Worm (Caenorhabditis elegans) whole organism, young adult: ENCODE data around the gene E02H9.13.

Experiments used
- B0019.2 ChIP-seq: fragments of 200-800 bp; sonication (Bioruptor generic); conservative IDR thresholded peaks from 2 replicates; pipeline ENCODE4 v1.3.6; 2022; ENCODE audit warnings: missing genetic modification reagents, missing genetic modification characterization, missing compliant biosample characterization
- C06A6.2 ChIP-seq: fragments of 200-800 bp; sonication (Bioruptor generic); conservative IDR thresholded peaks from 2 replicates; pipeline ENCODE4 v1.3.6; 2022; ENCODE audit warnings: missing genetic modification characterization, missing compliant biosample characterization
- D2030.7 ChIP-seq: fragments of 200-800 bp; sonication (Bioruptor generic); IDR thresholded peaks from 2 replicates; pipeline ENCODE4 v1.3.6; 2022; ENCODE audit warnings: missing genetic modification reagents, missing genetic modification characterization, missing compliant biosample characterization
- F33H1.4 ChIP-seq: fragments of 200-800 bp; sonication (Bioruptor generic); IDR thresholded peaks from 2 replicates; pipeline ENCODE4 v1.3.6; 2022; ENCODE audit warnings: missing genetic modification reagents, missing genetic modification characterization, missing compliant biosample characterization
- Y56A3A.18 ChIP-seq: fragments of 200-800 bp; sonication (Bioruptor generic); IDR thresholded peaks from 2 replicates; pipeline ENCODE4 v1.3.6; 2022; ENCODE audit warnings: missing genetic modification reagents, missing genetic modification characterization, missing compliant biosample characterization
- ceh-100 ChIP-seq: fragments of 200-800 bp; sonication (Bioruptor generic); IDR thresholded peaks from 2 replicates; pipeline ENCODE4 v1.3.6; 2022; ENCODE audit warnings: missing genetic modification reagents, missing genetic modification characterization, missing compliant biosample characterization
- ceh-27 ChIP-seq: fragments of 200-800 bp; sonication (Bioruptor generic); optimal IDR thresholded peaks from 2 replicates; lab custom pipeline; 2018; ENCODE audit warnings: mild to moderate bottlenecking, missing genetic modification characterization, moderate library complexity, missing compliant biosample characterization
- dpff-1 ChIP-seq: sonication (generic microtip); optimal IDR thresholded peaks from 2 replicates; lab custom pipeline; 2017; ENCODE audit warnings: mild to moderate bottlenecking, missing genetic modification characterization, missing compliant biosample characterization
- dpl-1 ChIP-seq: fragments of 150-350 bp; optimal IDR thresholded peaks from 2 replicates; lab custom pipeline; 2014; ENCODE audit warnings: missing biosample characterization, missing genetic modification reagents, missing genetic modification characterization
- efl-1 ChIP-seq: fragments of 150-350 bp; optimal IDR thresholded peaks from 2 replicates; lab custom pipeline; 2014; ENCODE audit warnings: missing biosample characterization, missing genetic modification reagents, missing genetic modification characterization
- egrh-3 ChIP-seq: fragments of 200-800 bp; sonication (Bioruptor generic); IDR thresholded peaks from 2 replicates; pipeline ENCODE4 v1.3.6; 2022; ENCODE audit warnings: missing genetic modification reagents, missing genetic modification characterization, missing compliant biosample characterization
- gei-17 ChIP-seq: fragments of 200-800 bp; sonication (Bioruptor generic); optimal IDR thresholded peaks from 2 replicates; lab custom pipeline; 2018; ENCODE audit warnings: mild to moderate bottlenecking, missing genetic modification characterization, missing compliant biosample characterization
- him-1 ChIP-seq: sonication (generic microtip); optimal IDR thresholded peaks from 2 replicates; lab custom pipeline; 2016; ENCODE audit warnings: missing genotype, missing genetic modification reagents, missing genetic modification characterization, missing compliant biosample characterization
- hrde-1 ChIP-seq: sonication (generic microtip); optimal IDR thresholded peaks from 2 replicates; lab custom pipeline; 2016; ENCODE audit warnings: missing genetic modification characterization, mild to moderate bottlenecking, missing compliant biosample characterization, moderate library complexity, missing genotype, missing genetic modification reagents, borderline replicate concordance
- hsf-1 ChIP-seq: fragments of 200-800 bp; sonication (Bioruptor generic); IDR thresholded peaks from 2 replicates; pipeline ENCODE4 v1.3.6; 2022; ENCODE audit warnings: missing genetic modification reagents, missing genetic modification characterization, missing compliant biosample characterization
- lag-1 ChIP-seq: fragments of 200-800 bp; sonication (Bioruptor generic); IDR thresholded peaks from 2 replicates; pipeline ENCODE4 v1.3.6; 2022; ENCODE audit warnings: missing genetic modification reagents, missing genetic modification characterization, missing compliant biosample characterization
- lin-40 ChIP-seq: sonication (generic microtip); optimal IDR thresholded peaks from 2 replicates; lab custom pipeline; 2016; ENCODE audit warnings: missing genetic modification characterization, mild to moderate bottlenecking, missing compliant biosample characterization, missing genotype, missing genetic modification reagents
- lsl-1 ChIP-seq: fragments of 200-800 bp; sonication (Bioruptor generic); optimal IDR thresholded peaks from 2 replicates; lab custom pipeline; 2018; ENCODE audit warnings: mild to moderate bottlenecking, missing genetic modification characterization, moderate library complexity, missing compliant biosample characterization
- madf-10 ChIP-seq: sonication (generic microtip); optimal IDR thresholded peaks from 2 replicates; lab custom pipeline; 2016; ENCODE audit warnings: mild to moderate bottlenecking, missing genetic modification characterization, missing compliant biosample characterization
- madf-3 ChIP-seq: fragments of 200-800 bp; sonication (Bioruptor generic); IDR thresholded peaks from 2 replicates; pipeline ENCODE4 v1.3.6; 2022; ENCODE audit warnings: missing genetic modification reagents, missing genetic modification characterization, missing compliant biosample characterization
- madf-6 ChIP-seq: fragments of 200-800 bp; sonication (Bioruptor generic); IDR thresholded peaks from 2 replicates; pipeline ENCODE4 v1.3.6; 2022; ENCODE audit warnings: missing genetic modification reagents, missing genetic modification characterization, missing compliant biosample characterization
- madf-8 ChIP-seq: fragments of 200-800 bp; sonication (Bioruptor generic); conservative IDR thresholded peaks from 2 replicates; pipeline ENCODE4 v1.3.6; 2022; ENCODE audit warnings: missing genetic modification reagents, missing genetic modification characterization, missing compliant biosample characterization
- nhr-80 ChIP-seq: sonication (generic microtip); optimal IDR thresholded peaks from 2 replicates; lab custom pipeline; 2016; ENCODE audit warnings: missing genetic modification characterization, missing compliant biosample characterization
- snpc-1.3 ChIP-seq: sonication (generic microtip); optimal IDR thresholded peaks from 2 replicates; lab custom pipeline; 2017; ENCODE audit warnings: missing genetic modification characterization, mild to moderate bottlenecking, missing compliant biosample characterization, antibody characterized with exemption, moderate library complexity, missing genotype, missing genetic modification reagents; ENCODE audit not compliant: insufficient read depth
- tbx-9 ChIP-seq: sonication (generic microtip); optimal IDR thresholded peaks from 2 replicates; lab custom pipeline; 2016; ENCODE audit warnings: borderline replicate concordance, missing genetic modification characterization, inconsistent platforms, missing compliant biosample characterization
- xnd-1 ChIP-seq: sonication (generic microtip); optimal IDR thresholded peaks from 2 replicates; lab custom pipeline; 2016; ENCODE audit warnings: missing genotype, missing genetic modification reagents, missing genetic modification characterization, missing compliant biosample characterization
- zfh-2 ChIP-seq: fragments of 200-800 bp; sonication (Bioruptor generic); conservative IDR thresholded peaks from 2 replicates; pipeline ENCODE4 v1.3.6; 2022; ENCODE audit warnings: missing genetic modification reagents, missing genetic modification characterization, missing compliant biosample characterization
- ztf-18 ChIP-seq: sonication (generic microtip); optimal IDR thresholded peaks from 2 replicates; lab custom pipeline; 2016; ENCODE audit warnings: missing genotype, mild to moderate bottlenecking, missing genetic modification characterization, missing compliant biosample characterization
- ztf-3 ChIP-seq: fragments of 200-800 bp; sonication (Bioruptor generic); optimal IDR thresholded peaks from 2 replicates; lab custom pipeline; 2018; ENCODE audit warnings: mild to moderate bottlenecking, missing genetic modification characterization, missing compliant biosample characterization
- ztf-6 ChIP-seq: fragments of 200-800 bp; sonication (Bioruptor generic); IDR thresholded peaks from 2 replicates; pipeline ENCODE4 v1.3.6; 2022; ENCODE audit warnings: missing genetic modification reagents, missing genetic modification characterization, missing compliant biosample characterization

The E02H9.13 gene

ce11 chrIII:2471855-2472254, 33.3 kb upstream of the E02H9.13 start (continued):
- TF ChIP-seq ceh-27 (GFP tag; lab: Kevin White, UChicago) (peak; percentile 57), lin-40 (tag; lab: Kevin White, UChicago) (no peak), snpc-1.3 (tag; lab: Kevin White, UChicago) (no peak), nhr-80 (tag; lab: Kevin White, UChicago) (peak; percentile 38), ztf-3 (GFP tag; lab: Kevin White, UChicago) (no peak), hrde-1 (tag; lab: Kevin White, UChicago) (no peak), madf-3 (GFP tag; lab: Robert Waterston, UW) (no peak), efl-1 (GFP tag; lab: Kevin White, UChicago) (no peak), gei-17 (GFP tag; lab: Kevin White, UChicago) (no peak), tbx-9 (tag; lab: Kevin White, UChicago) (no peak), ztf-18 (tag; lab: Kevin White, UChicago) (no peak), dpl-1 (GFP tag; lab: Kevin White, UChicago) (no peak), hsf-1 (GFP tag; lab: Robert Waterston, UW) (no peak), ztf-6 (GFP tag; lab: Robert Waterston, UW) (no peak), Y56A3A.18 (GFP tag; lab: Robert Waterston, UW) (no peak), ceh-100 (GFP tag; lab: Robert Waterston, UW) (no peak), him-1 (tag; lab: Kevin White, UChicago) (no peak), F33H1.4 (GFP tag; lab: Robert Waterston, UW) (no peak), lag-1 (GFP tag; lab: Robert Waterston, UW) (no peak), madf-10 (no peak), C06A6.2 (GFP tag; lab: Robert Waterston, UW) (no peak)

ce11 chrIII:2470757-2471509, 32.4 kb upstream of the E02H9.13 start:
- TF ChIP-seq zfh-2 = peak; percentile 51
- TF ChIP-seq egrh-3 (GFP tag; lab: Robert Waterston, UW) = peak; percentile 61; the same call in 1 of the 2 replicates

- TF ChIP-seq dpff-1 (tag; lab: Kevin White, UChicago) (no peak), B0019.2 (GFP tag; lab: Robert Waterston, UW) (no peak), lsl-1 (GFP tag; lab: Kevin White, UChicago) (no peak)
These were observed 29.7 kb upstream of the E02H9.13 start, which contains the start of the genes E02H9.9 and E02H9.1 for ce11 chrIII:2468202-2468601. Gene E02H9.9 (minus strand): TSS chrIII:2468302. Gene E02H9.1 (plus strand): TSS chrIII:2468486.

DNA sequence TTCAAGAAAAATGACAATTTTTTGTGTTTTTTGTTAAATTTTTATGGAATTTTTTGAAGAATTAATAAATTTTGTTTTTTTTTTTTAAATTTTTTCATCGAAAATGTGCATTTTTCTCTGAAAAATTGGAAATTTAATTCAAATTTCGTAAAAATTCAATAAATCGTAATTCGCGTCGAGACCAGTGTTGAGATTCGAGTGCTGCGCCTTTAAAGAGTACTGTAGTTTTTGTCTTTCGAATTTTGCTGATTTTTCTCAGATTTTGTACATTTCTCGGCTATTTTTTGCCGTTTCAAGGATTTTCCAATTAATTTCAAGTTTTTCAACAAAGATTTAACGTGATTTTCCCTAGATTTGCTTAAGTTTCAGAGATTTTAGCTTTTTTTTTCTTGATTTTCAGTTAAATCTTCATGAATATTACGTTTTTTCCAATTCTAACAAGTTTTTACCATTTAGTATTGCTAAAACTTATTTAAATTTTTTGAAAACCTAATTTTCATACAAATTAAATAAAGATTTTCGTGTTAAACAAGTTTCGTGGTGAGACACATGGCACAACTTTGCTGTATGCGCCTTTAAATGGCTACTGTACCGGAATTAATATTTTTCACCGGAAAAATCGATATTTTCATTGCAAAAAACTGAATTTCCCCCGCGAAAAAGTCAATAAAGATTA, 22.6 kb upstream of the E02H9.13 start:
- TF ChIP-seq madf-6 (GFP tag; lab: Robert Waterston, UW) (peak; percentile 84), lsl-1 (GFP tag; lab: Kevin White, UChicago) (peak; percentile 70), F33H1.4 (GFP tag; lab: Robert Waterston, UW) (peak; percentile 87), xnd-1 (tag; lab: Kevin White, UChicago) (peak; percentile 74), madf-8 (GFP tag; lab: Robert Waterston, UW) (peak; percentile 65), D2030.7 (GFP tag; lab: Robert Waterston, UW) (0 out of 2 replicates have a peak, but pooled peaks have one; percentile 8)
- TF ChIP-seq, all 124 proteins: peak for 6; not testable (repeated sequence) for 118
